Worm (Caenorhabditis elegans) whole organism, L4 larva: ENCODE measurements around the gene lido-1.
"Not testable (repeated sequence)": the region's sequence is repeated elsewhere in the genome, so short reads cannot be mapped to it uniquely, and the experiment has no call there.

ENCODE experiments used
- D1046.2 ChIP-seq: fragments of 200-800 bp; sonication (Bioruptor generic); IDR thresholded peaks from 2 replicates; pipeline ENCODE4 v1.3.6; 2022; ENCODE audit warnings: missing genetic modification characterization, missing compliant biosample characterization
- F37D6.2 ChIP-seq: sonication (generic microtip); optimal IDR thresholded peaks from 2 replicates; lab custom pipeline; 2016; ENCODE audit warnings: mild to moderate bottlenecking, missing genetic modification characterization, missing compliant biosample characterization
- F49E8.2 ChIP-seq: sonication (generic microtip); optimal IDR thresholded peaks from 2 replicates; lab custom pipeline; 2016; ENCODE audit warnings: missing compliant biosample characterization, mild to moderate bottlenecking, missing genetic modification characterization, borderline replicate concordance
- T26A8.4 ChIP-seq: fragments of 200-800 bp; sonication (Bioruptor generic); IDR thresholded peaks from 2 replicates; pipeline ENCODE4 v1.3.6; 2022; ENCODE audit warnings: missing genetic modification characterization, missing compliant biosample characterization
- aly-2 ChIP-seq: sonication (generic microtip); optimal IDR thresholded peaks from 2 replicates; lab custom pipeline; 2018; ENCODE audit warnings: missing biosample characterization, missing genetic modification characterization
- ama-1 ChIP-seq: fragments of 150-350 bp; optimal IDR thresholded peaks from 2 replicates; lab custom pipeline; 2014; ENCODE audit warnings: inconsistent platforms, mixed read lengths
- ceh-28 ChIP-seq: fragments of 150-350 bp; optimal IDR thresholded peaks from 2 replicates; lab custom pipeline; 2014; ENCODE audit warnings: missing biosample characterization, missing genetic modification reagents, missing genetic modification characterization
- daf-16 ChIP-seq, 3 experiments: sonication (generic microtip); optimal IDR thresholded peaks; 2 replicates each; lab custom pipeline; 2016 to 2017; ENCODE audit warnings: missing genetic modification characterization in 3 of 3, missing genetic modification reagents in 3 of 3, mild to moderate bottlenecking in 2 of 3, missing compliant biosample characterization in 2 of 3, missing biosample characterization in 1 of 3, moderate library complexity in 1 of 3
- daf-8 ChIP-seq: fragments of 200-800 bp; sonication (Bioruptor generic); IDR thresholded peaks from 2 replicates; pipeline ENCODE4 v1.3.6; 2022; ENCODE audit warnings: missing genetic modification characterization, missing compliant biosample characterization
- dmd-9 ChIP-seq: fragments of 200-800 bp; sonication (Bioruptor generic); IDR thresholded peaks from 2 replicates; pipeline ENCODE4 v1.3.6; 2022; ENCODE audit warnings: missing genetic modification reagents, missing genetic modification characterization, missing compliant biosample characterization
- dpl-1 ChIP-seq: fragments of 150-350 bp; optimal IDR thresholded peaks from 2 replicates; lab custom pipeline; 2014; ENCODE audit warnings: missing biosample characterization, missing genetic modification reagents, missing genetic modification characterization
- fkh-10 ChIP-seq: fragments of 150-350 bp; optimal IDR thresholded peaks from 2 replicates; lab custom pipeline; 2014; ENCODE audit warnings: missing biosample characterization, missing genetic modification reagents, missing genetic modification characterization
- hif-1 ChIP-seq, 2 experiments: sonication (generic microtip); optimal IDR thresholded peaks; 2 replicates each; lab custom pipeline; 2016 to 2017; ENCODE audit warnings: missing compliant biosample characterization in 2 of 2, missing genetic modification characterization in 2 of 2, missing genetic modification reagents in 2 of 2, missing genotype in 2 of 2, mild to moderate bottlenecking in 1 of 2
- hlh-30 ChIP-seq: sonication (generic microtip); optimal IDR thresholded peaks from 2 replicates; lab custom pipeline; 2017; ENCODE audit warnings: antibody characterized with exemption, mild to moderate bottlenecking, missing genetic modification characterization, missing compliant biosample characterization; ENCODE audit not compliant: insufficient read depth
- hmg-1.1 ChIP-seq: fragments of 200-800 bp; sonication (Bioruptor generic); IDR thresholded peaks from 2 replicates; pipeline ENCODE4 v1.3.6; 2022; ENCODE audit warnings: missing genetic modification reagents, missing genetic modification characterization, missing compliant biosample characterization
- lim-7 ChIP-seq: fragments of 200-800 bp; sonication (Bioruptor generic); IDR thresholded peaks from 2 replicates; pipeline ENCODE4 v1.3.6; 2022; ENCODE audit warnings: missing genetic modification characterization, missing compliant biosample characterization
- lin-29 ChIP-seq: fragments of 200-800 bp; sonication (Bioruptor generic); IDR thresholded peaks from 2 replicates; pipeline ENCODE4 v1.3.6; 2022; ENCODE audit warnings: missing genetic modification reagents, missing genetic modification characterization, missing compliant biosample characterization
- lir-3 ChIP-seq: sonication (generic microtip); optimal IDR thresholded peaks from 2 replicates; lab custom pipeline; 2016; ENCODE audit warnings: mild to moderate bottlenecking, missing genetic modification characterization, missing compliant biosample characterization
- madf-5 ChIP-seq, 2 experiments: fragments of 200-800 bp; sonication (Bioruptor generic); IDR thresholded peaks; 2 replicates each; pipeline ENCODE4 v1.3.6; 2022; ENCODE audit warnings: missing compliant biosample characterization in 2 of 2, missing genetic modification characterization in 2 of 2
- mxl-3 ChIP-seq: fragments of 200-800 bp; sonication (Bioruptor generic); optimal IDR thresholded peaks from 2 replicates; lab custom pipeline; 2018; ENCODE audit warnings: mild to moderate bottlenecking, missing genetic modification characterization, missing compliant biosample characterization
- nhr-102 ChIP-seq: sonication (generic microtip); optimal IDR thresholded peaks from 2 replicates; lab custom pipeline; 2016; ENCODE audit warnings: mild to moderate bottlenecking, missing genetic modification characterization, moderate library complexity, missing compliant biosample characterization
- nhr-237 ChIP-seq: sonication (generic microtip); optimal IDR thresholded peaks from 2 replicates; lab custom pipeline; 2017; ENCODE audit warnings: missing biosample characterization, missing genetic modification characterization
- nhr-25 ChIP-seq: sonication (generic microtip); optimal IDR thresholded peaks from 2 replicates; lab custom pipeline; 2017; ENCODE audit warnings: missing genetic modification characterization, mild to moderate bottlenecking, missing compliant biosample characterization, antibody characterized with exemption, moderate library complexity, borderline replicate concordance; ENCODE audit not compliant: insufficient read depth
- nhr-42 ChIP-seq: fragments of 200-800 bp; sonication (Bioruptor generic); IDR thresholded peaks from 2 replicates; pipeline ENCODE4 v1.3.6; 2022; ENCODE audit warnings: missing genetic modification characterization, missing compliant biosample characterization
- nhr-48 ChIP-seq: sonication (generic microtip); optimal IDR thresholded peaks from 2 replicates; lab custom pipeline; 2016; ENCODE audit warnings: mild to moderate bottlenecking, missing genetic modification characterization, missing compliant biosample characterization
- nhr-6 ChIP-seq: fragments of 150-350 bp; optimal IDR thresholded peaks from 2 replicates; lab custom pipeline; 2014; ENCODE audit warnings: missing biosample characterization, missing genetic modification characterization
- nhr-76 ChIP-seq: fragments of 150-350 bp; optimal IDR thresholded peaks from 2 replicates; lab custom pipeline; 2014; ENCODE audit warnings: missing biosample characterization, missing genetic modification characterization
- nhr-77 ChIP-seq: fragments of 150-350 bp; optimal IDR thresholded peaks from 2 replicates; lab custom pipeline; 2014; ENCODE audit warnings: missing biosample characterization, missing genetic modification characterization
- rbr-2 ChIP-seq: sonication (generic microtip); optimal IDR thresholded peaks from 2 replicates; lab custom pipeline; 2016; ENCODE audit warnings: missing genotype, missing genetic modification characterization, missing compliant biosample characterization
- sdz-12 ChIP-seq: fragments of 200-800 bp; sonication (Bioruptor generic); optimal IDR thresholded peaks from 2 replicates; lab custom pipeline; 2018; ENCODE audit warnings: mild to moderate bottlenecking, missing genetic modification characterization, missing compliant biosample characterization
- set-16 ChIP-seq: fragments of 200-800 bp; sonication (Bioruptor generic); IDR thresholded peaks from 2 replicates; pipeline ENCODE4 v1.3.6; 2022; ENCODE audit warnings: missing genetic modification reagents, missing genetic modification characterization, missing compliant biosample characterization
- snpc-1.2 ChIP-seq: fragments of 200-800 bp; sonication (Bioruptor generic); IDR thresholded peaks from 2 replicates; pipeline ENCODE4 v1.3.6; 2022; ENCODE audit warnings: missing genetic modification reagents, missing genetic modification characterization, missing compliant biosample characterization
- tra-1 ChIP-seq: fragments of 200-800 bp; sonication (Bioruptor generic); IDR thresholded peaks from 2 replicates; pipeline ENCODE4 v1.3.6; 2022; ENCODE audit warnings: missing genetic modification reagents, missing genetic modification characterization, missing compliant biosample characterization
- unc-39 ChIP-seq: sonication (generic microtip); optimal IDR thresholded peaks from 2 replicates; lab custom pipeline; 2017; ENCODE audit warnings: missing biosample characterization, missing genetic modification characterization
- zag-1 ChIP-seq: fragments of 150-350 bp; optimal IDR thresholded peaks from 2 replicates; lab custom pipeline; 2014; ENCODE audit warnings: missing biosample characterization, missing genetic modification characterization
- zfp-2 ChIP-seq: sonication (generic microtip); optimal IDR thresholded peaks from 2 replicates; lab custom pipeline; 2016; ENCODE audit warnings: mild to moderate bottlenecking, missing genetic modification characterization, missing compliant biosample characterization
- zip-2 ChIP-seq: fragments of 150-350 bp; optimal IDR thresholded peaks from 2 replicates; lab custom pipeline; 2014; ENCODE audit warnings: missing biosample characterization, missing genetic modification characterization

Gene lido-1

DNA sequence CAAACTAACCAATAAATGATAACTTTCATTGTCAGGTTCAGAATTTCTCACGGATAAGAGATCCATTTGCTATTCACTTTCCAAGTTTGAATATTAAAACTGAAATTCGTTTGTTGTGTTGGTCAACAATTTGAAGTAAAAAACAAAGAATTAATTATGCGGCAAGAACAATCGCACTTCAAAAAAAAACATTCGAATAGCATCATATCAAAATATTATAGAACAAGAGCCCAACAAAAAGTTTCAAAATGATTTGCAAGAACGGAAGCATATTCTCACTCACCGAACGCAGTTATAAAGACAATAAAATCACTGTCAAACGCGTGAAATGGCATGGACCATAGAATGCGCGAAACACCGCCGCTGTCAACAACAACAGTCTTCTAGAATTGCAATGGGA lies 38.1 kb upstream of the lido-1 start, which contains the start of gene K09E3.7:
K09E3.7 (minus strand) TSS at position 101 of the 400 bp plus-strand sequence.
- TF ChIP-seq nhr-76 (tag; lab: Kevin White, UChicago) (no peak), zfp-2 (tag; lab: Kevin White, UChicago) (no peak), madf-5 (GFP tag; IDR thresholded peaks at IDR 0.05; lab: Robert Waterston, UW) (no peak), lin-29 (GFP tag; lab: Robert Waterston, UW) (no peak), dmd-9 (GFP tag; lab: Robert Waterston, UW) (no peak)

DNA sequence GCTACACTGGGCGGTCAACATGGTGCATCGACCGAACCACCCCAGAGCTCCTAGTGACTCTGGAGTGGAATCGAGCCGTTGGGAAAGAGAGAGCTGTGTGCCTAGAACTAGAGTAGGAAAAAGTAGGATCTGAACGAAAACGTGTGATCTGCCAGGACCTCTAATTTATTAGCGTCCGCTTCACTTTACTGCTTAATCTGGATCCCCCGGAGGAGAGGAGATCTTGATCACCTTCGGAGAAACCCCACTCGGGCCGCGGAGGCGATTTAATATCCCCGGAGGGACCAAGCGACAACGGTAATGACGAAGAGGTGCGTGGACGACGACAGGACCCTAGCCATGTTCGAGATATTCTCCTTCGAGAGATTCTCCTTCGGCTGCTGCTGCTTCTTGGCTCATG lies 21.0 kb upstream of the lido-1 start, which contains the start of gene K09E3.2:
K09E3.2 (plus strand) TSS at position 301 of the 400 bp plus-strand sequence.
- TF ChIP-seq rbr-2, nhr-25, nhr-6 (tag; lab: Kevin White, UChicago): not testable (repeated sequence)

DNA sequence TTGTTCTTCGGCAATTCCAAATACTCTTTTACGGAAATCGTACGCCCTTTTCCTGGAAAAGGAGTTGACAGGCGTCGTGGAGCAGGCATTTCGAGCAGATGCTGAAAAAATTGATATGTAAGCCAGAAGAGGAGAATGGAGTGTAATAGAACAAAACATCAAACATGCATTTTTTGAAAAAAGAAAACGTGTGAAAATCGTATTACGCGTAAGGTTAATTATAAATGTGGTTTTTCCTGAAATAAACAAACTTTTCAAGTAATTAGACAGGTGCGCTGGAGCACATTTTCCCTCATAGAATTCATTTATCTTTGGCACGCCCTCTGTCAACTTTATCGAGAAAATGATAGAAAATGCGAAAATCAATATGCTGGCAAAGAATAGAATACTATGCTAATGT lies 18.7 kb upstream of the lido-1 start, which contains the start of gene lido-6:
lido-6 (minus strand) TSS at position 101 of the 400 bp plus-strand sequence.
- TF ChIP-seq zag-1 (tag; lab: Kevin White, UChicago) (no peak), hif-1 (tag; optimal IDR thresholded peaks at IDR 0.05; lab: Kevin White, UChicago) (no peak), sdz-12 (GFP tag; lab: Kevin White, UChicago) (no peak), zip-2 (tag; lab: Kevin White, UChicago) (no peak), hmg-1.1 (GFP tag; lab: Robert Waterston, UW) (no peak), nhr-77 (no peak), nhr-42 (GFP tag; lab: Robert Waterston, UW) (no peak), nhr-48 (tag; lab: Kevin White, UChicago) (no peak), ama-1 (lab: Kevin White, UChicago) (no peak), F49E8.2 (no peak), tra-1 (GFP tag; lab: Robert Waterston, UW) (no peak), nhr-102 (tag; lab: Kevin White, UChicago) (no peak), hlh-30 (tag; lab: Kevin White, UChicago) (no peak)

DNA sequence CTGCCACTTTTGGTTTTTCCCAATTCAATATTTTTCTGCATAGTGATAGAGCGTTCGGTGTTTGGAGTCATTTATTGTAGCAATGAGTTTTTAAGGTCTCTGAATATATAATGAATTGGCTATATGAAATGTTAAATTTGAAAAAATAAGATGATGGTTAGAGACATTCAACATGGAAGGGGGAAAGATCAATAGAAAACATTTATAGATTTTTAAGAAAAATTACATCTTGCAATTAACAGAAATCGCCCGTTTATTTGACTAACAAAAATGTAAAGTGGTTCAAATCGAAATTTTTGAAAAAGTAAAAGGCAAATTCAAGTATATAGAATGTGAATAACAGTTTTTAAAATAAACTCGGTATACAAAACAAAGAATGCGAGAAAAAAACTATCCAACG lies 14.2 kb upstream of the lido-1 start, which contains the start of gene lido-5:
lido-5 (minus strand) TSS at position 101 of the 400 bp plus-strand sequence.
- TF ChIP-seq set-16 (GFP tag; lab: Robert Waterston, UW) (no peak), zip-2 (tag; lab: Kevin White, UChicago) (no peak), T26A8.4 (GFP tag; lab: Robert Waterston, UW) (no peak), sdz-12 (GFP tag; lab: Kevin White, UChicago) (no peak), dpl-1 (GFP tag; lab: Kevin White, UChicago) (no peak), lir-3 (tag; lab: Kevin White, UChicago) (no peak)

DNA sequence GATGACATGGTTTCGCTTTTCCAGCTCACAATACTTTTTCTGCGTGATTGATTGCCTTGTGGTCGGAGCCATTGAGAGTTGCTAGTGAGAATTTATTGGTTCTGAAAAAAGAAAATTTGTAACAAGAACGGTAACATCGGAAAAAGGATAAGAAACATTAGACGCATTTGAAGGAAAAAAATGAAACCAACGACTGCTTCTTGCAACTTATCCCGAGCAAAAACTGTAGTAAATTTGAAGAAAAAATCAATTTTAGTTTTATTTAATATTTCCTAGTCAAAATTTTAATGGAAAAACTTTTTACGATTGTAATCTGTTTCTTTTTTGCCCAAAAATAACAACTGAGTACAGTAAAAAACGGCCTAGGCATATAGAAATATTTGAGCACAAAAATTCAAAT lies 11.3 kb upstream of the lido-1 start, which contains the start of gene lido-4:
lido-4 (minus strand) TSS at position 101 of the 400 bp plus-strand sequence.
- TF ChIP-seq mxl-3 (GFP tag; lab: Kevin White, UChicago) (no peak), unc-39 (tag; lab: Kevin White, UChicago) (no peak), daf-16 (GFP tag; optimal IDR thresholded peaks at IDR 0.05; lab: Kevin White, UChicago) (no peak), daf-16 (tag; optimal IDR thresholded peaks at IDR 0.05; lab: Kevin White, UChicago) (no peak), hmg-1.1 (GFP tag; lab: Robert Waterston, UW) (no peak)

DNA sequence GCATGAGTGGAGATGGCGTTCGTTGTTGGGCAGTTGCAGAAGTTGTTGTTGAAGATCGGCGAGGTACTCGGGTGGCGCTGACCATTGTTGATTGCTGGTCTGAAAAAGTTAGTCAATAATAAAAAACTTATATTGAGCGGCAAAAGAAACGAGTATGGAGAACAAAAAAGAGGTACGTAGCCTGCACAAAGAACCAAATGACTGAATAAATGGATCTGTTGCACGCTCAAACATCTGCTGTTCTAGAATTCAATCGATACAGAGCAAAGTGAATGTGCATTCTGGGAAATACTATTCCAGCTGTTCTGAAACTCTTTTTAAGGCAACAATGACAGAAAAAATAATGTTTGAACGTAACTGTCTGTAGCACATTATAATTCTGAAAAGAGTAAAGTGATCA lies 4.3 kb upstream of the lido-1 start, which contains the start of gene lido-2:
lido-2 (minus strand) TSS at position 101 of the 400 bp plus-strand sequence.
- TF ChIP-seq snpc-1.2 (GFP tag; lab: Robert Waterston, UW) (no peak), ceh-28 (tag; lab: Kevin White, UChicago) (no peak), fkh-10 (no peak), D1046.2 (GFP tag; lab: Robert Waterston, UW) (no peak), daf-8 (GFP tag; lab: Robert Waterston, UW) (no peak), aly-2 (tag; lab: Kevin White, UChicago) (no peak), hmg-1.1 (GFP tag; lab: Robert Waterston, UW) (no peak), nhr-237 (tag; lab: Kevin White, UChicago) (no peak), lim-7 (GFP tag; lab: Robert Waterston, UW) (no peak), F37D6.2 (tag; lab: Kevin White, UChicago) (no peak)
- TF ChIP-seq, all 104 proteins: peak for 0
